Fruit fly (Drosophila melanogaster) whole organism, wandering third instar larva: Measurements from ENCODE around the gene Acer.
A peak's percentile ranks its signal among the peaks of the same experiment; 100 is the strongest.

ENCODE experiments used
- Abd-B ChIP-seq: fragments of >200 bp; optimal IDR thresholded peaks from 2 replicates; lab custom pipeline; 2017; ENCODE audit warnings: missing biosample characterization, missing genetic modification characterization
- CG9705 ChIP-seq: fragments of 200-800 bp; sonication (Bioruptor generic); optimal IDR thresholded peaks from 2 replicates; lab custom pipeline; 2018; ENCODE audit warnings: missing biosample characterization, mild to moderate bottlenecking, missing genetic modification characterization
- CrebA ChIP-seq: fragments of 200-800 bp; sonication (Bioruptor generic); optimal IDR thresholded peaks from 2 replicates; lab custom pipeline; 2016; ENCODE audit warnings: missing biosample characterization, mild to moderate bottlenecking, missing genetic modification characterization, borderline replicate concordance
- Dfd ChIP-seq: fragments of >200 bp; optimal IDR thresholded peaks from 2 replicates; lab custom pipeline; 2017; ENCODE audit warnings: missing biosample characterization, missing genetic modification characterization
- Dif ChIP-seq: fragments of 200-275, 200-300 bp; sonication (Bioruptor generic); optimal IDR thresholded peaks from 2 replicates; lab custom pipeline; 2018; ENCODE audit warnings: missing biosample characterization, missing genetic modification characterization; ENCODE audit not compliant: partially characterized antibody
- GATAd ChIP-seq: sonication (Bioruptor generic); optimal IDR thresholded peaks from 2 replicates; lab custom pipeline; 2016; ENCODE audit warnings: missing biosample characterization, missing genetic modification characterization
- HLH106 ChIP-seq: fragments of 200-800 bp; optimal IDR thresholded peaks from 3 replicates; lab custom pipeline; 2019; ENCODE audit warnings: missing biosample characterization, mild to moderate bottlenecking, missing genetic modification characterization, moderate library complexity
- Hnf4 ChIP-seq: fragments of 200-800 bp; sonication (Bioruptor generic); optimal IDR thresholded peaks from 2 replicates; lab custom pipeline; 2016; ENCODE audit warnings: missing biosample characterization, mild to moderate bottlenecking, missing genetic modification characterization
- Hr78 ChIP-seq: fragments of >200 bp; optimal IDR thresholded peaks from 2 replicates; lab custom pipeline; 2017; ENCODE audit warnings: missing biosample characterization, missing genetic modification characterization
- Hr83 ChIP-seq: fragments of 200-300 bp; sonication (Bioruptor generic); optimal IDR thresholded peaks from 2 replicates; lab custom pipeline; 2016; ENCODE audit warnings: missing biosample characterization, mild to moderate bottlenecking, missing genetic modification characterization, moderate library complexity; ENCODE audit not compliant: poor library complexity, severe bottlenecking
- Jra ChIP-seq: sonication (Bioruptor generic); optimal IDR thresholded peaks from 2 replicates; lab custom pipeline; 2016; ENCODE audit warnings: missing biosample characterization, missing genetic modification characterization
- Mio ChIP-seq: sonication (Bioruptor generic); optimal IDR thresholded peaks from 2 replicates; lab custom pipeline; 2016; ENCODE audit warnings: missing biosample characterization, missing genetic modification characterization
- OdsH ChIP-seq: fragments of 200-800 bp; sonication (Bioruptor generic); optimal IDR thresholded peaks from 2 replicates; lab custom pipeline; 2016; ENCODE audit warnings: missing biosample characterization, mild to moderate bottlenecking, missing genetic modification characterization
- Sp1 ChIP-seq: fragments of 200-800 bp; sonication (Bioruptor generic); optimal IDR thresholded peaks from 3 replicates; lab custom pipeline; 2019; ENCODE audit warnings: missing biosample characterization, mild to moderate bottlenecking, missing genetic modification characterization, moderate library complexity
- Vsx2 ChIP-seq: fragments of 200-300, 225-300 bp; sonication (Bioruptor generic); optimal IDR thresholded peaks from 2 replicates; lab custom pipeline; 2018; ENCODE audit warnings: missing biosample characterization, missing genetic modification characterization; ENCODE audit not compliant: partially characterized antibody
- br ChIP-seq: fragments of 200-800 bp; sonication (Bioruptor generic); optimal IDR thresholded peaks from 2 replicates; lab custom pipeline; 2016; ENCODE audit warnings: missing biosample characterization, missing genetic modification characterization
- dl ChIP-seq, 2 experiments: fragments of 175-275, 200-275 bp in 1 of 2; fragments of 200-275 bp in 1 of 2; sonication (Bioruptor generic); optimal IDR thresholded peaks; lab custom pipeline; 2018; ENCODE audit warnings: mild to moderate bottlenecking in 2 of 2, missing biosample characterization in 2 of 2, missing genetic modification characterization in 2 of 2, moderate library complexity in 2 of 2; ENCODE audit not compliant: partially characterized antibody in 2 of 2, insufficient read depth in 1 of 2
- dmrt93B ChIP-seq: fragments of 200-800 bp; sonication (Bioruptor generic); optimal IDR thresholded peaks from 2 replicates; lab custom pipeline; 2018; ENCODE audit warnings: missing biosample characterization, mild to moderate bottlenecking, missing genetic modification characterization
- dsf ChIP-seq: sonication (Bioruptor generic); optimal IDR thresholded peaks from 2 replicates; lab custom pipeline; 2016; ENCODE audit warnings: missing biosample characterization, missing genetic modification characterization, borderline replicate concordance
- ey ChIP-seq: fragments of 200-800 bp; sonication (Bioruptor generic); optimal IDR thresholded peaks from 2 replicates; lab custom pipeline; 2016; ENCODE audit warnings: missing biosample characterization, missing genetic modification characterization
- foxo ChIP-seq, 2 experiments: fragments of 200-800 bp; sonication (Bioruptor generic); optimal IDR thresholded peaks; 2 replicates in 1 of 2; 3 replicates in 1 of 2; lab custom pipeline; 2016 to 2017; ENCODE audit warnings: missing biosample characterization in 2 of 2, missing genetic modification characterization in 2 of 2
- fru ChIP-seq: fragments of 200-800 bp; sonication (Bioruptor generic); optimal IDR thresholded peaks from 3 replicates; lab custom pipeline; 2016; ENCODE audit warnings: missing biosample characterization, mild to moderate bottlenecking, missing genetic modification characterization
- h ChIP-seq: fragments of 200-800 bp; sonication (Bioruptor generic); optimal IDR thresholded peaks from 3 replicates; lab custom pipeline; 2016; ENCODE audit warnings: missing biosample characterization, mild to moderate bottlenecking, missing genetic modification characterization
- jim ChIP-seq: fragments of 175-275, 200-325 bp; sonication (Bioruptor generic); optimal IDR thresholded peaks from 2 replicates; lab custom pipeline; 2016; ENCODE audit warnings: missing biosample characterization, mild to moderate bottlenecking, missing genetic modification characterization
- pan ChIP-seq: fragments of >200 bp; optimal IDR thresholded peaks from 2 replicates; lab custom pipeline; 2017
- psq ChIP-seq: fragments of 200-800 bp; sonication (Bioruptor generic); optimal IDR thresholded peaks from 3 replicates; lab custom pipeline; 2017; ENCODE audit warnings: missing biosample characterization, mild to moderate bottlenecking, missing genetic modification characterization, moderate library complexity
- rgr ChIP-seq: fragments of 200-800 bp; sonication (Bioruptor generic); optimal IDR thresholded peaks from 3 replicates; lab custom pipeline; 2016; ENCODE audit warnings: missing biosample characterization, mild to moderate bottlenecking, missing genetic modification characterization
- sage ChIP-seq: fragments of 200-800 bp; sonication (Bioruptor generic); optimal IDR thresholded peaks from 2 replicates; lab custom pipeline; 2016; ENCODE audit warnings: missing biosample characterization, mild to moderate bottlenecking, missing genetic modification characterization
- sv ChIP-seq: fragments of 200-800 bp; sonication (Bioruptor generic); optimal IDR thresholded peaks from 3 replicates; lab custom pipeline; 2016; ENCODE audit warnings: missing biosample characterization, missing genetic modification characterization
- tai ChIP-seq: sonication (Bioruptor generic); optimal IDR thresholded peaks from 2 replicates; lab custom pipeline; 2016; ENCODE audit warnings: missing biosample characterization, missing genetic modification characterization
- usp ChIP-seq: fragments of >200 bp; optimal IDR thresholded peaks from 2 replicates; lab custom pipeline; 2017; ENCODE audit warnings: missing biosample characterization, missing genetic modification characterization
- woc ChIP-seq: sonication (Bioruptor generic); optimal IDR thresholded peaks from 2 replicates; lab custom pipeline; 2016; ENCODE audit warnings: missing biosample characterization, mild to moderate bottlenecking, missing genetic modification characterization

The Acer gene

dm6 chr2L:8553789-8554626 is 32.3 kb downstream of the Acer start:
- TF ChIP-seq Sp1 (peak; percentile 8), sage (GFP tag; lab: Kevin White, UChicago) (no peak), dmrt93B (GFP tag; lab: Kevin White, UChicago) (no peak), CrebA (no peak), foxo (GFP tag; optimal IDR thresholded peaks at IDR 0.05; lab: Kevin White, UChicago) (peak in 1 of 2 experiments; percentile 27), HLH106 (tag; lab: Kevin White, UChicago) (peak; percentile 28), Hnf4 (GFP tag; lab: Kevin White, UChicago) (peak; percentile 17), br (GFP tag; lab: Kevin White, UChicago) (peak; percentile 36), Jra (GFP tag; lab: Kevin White, UChicago) (no peak), Vsx2 (GFP tag; lab: Kevin White, UChicago) (no peak), rgr (peak; percentile 59), psq (peak; percentile 51), fru (GFP tag; lab: Kevin White, UChicago) (peak; percentile 70), h (peak; percentile 45), ey (GFP tag; lab: Kevin White, UChicago) (peak; percentile 45)
- TF ChIP-seq, all 38 proteins: peak for 10

dm6 chr2L:8556207-8556606 is 34.5 kb downstream of the Acer start:
- TF ChIP-seq Dif: no peak
- TF ChIP-seq sv: no peak
- no peak for TF ChIP-seq br (GFP tag; lab: Kevin White, UChicago)
- no peak for TF ChIP-seq dl (GFP tag; optimal IDR thresholded peaks at IDR 0.05; lab: Kevin White, UChicago; ENCODE audit: insufficient read depth in 1 of 2, partially characterized antibody in 2 of 2)
- no peak for TF ChIP-seq CG9705
- TF ChIP-seq jim: no peak
- no peak for TF ChIP-seq foxo (GFP tag; optimal IDR thresholded peaks at IDR 0.05; lab: Kevin White, UChicago)
- TF ChIP-seq, all 38 proteins: peak for 0

- no peak for TF ChIP-seq sv
Measured at dm6 chr2L:8570408-8571072, 48.8 kb downstream of the Acer start.

dm6 chr2L:8572900-8573299 is 51.2 kb downstream of the Acer start:
- TF ChIP-seq woc (GFP tag; lab: Kevin White, UChicago): peak; percentile 15
- TF ChIP-seq Sp1: peak; percentile 42
- TF ChIP-seq Dif: no peak
- TF ChIP-seq fru (GFP tag; lab: Kevin White, UChicago): peak; percentile 54
- no peak for TF ChIP-seq jim
- TF ChIP-seq ey (GFP tag; lab: Kevin White, UChicago): peak; percentile 35
- peak; percentile 18 for TF ChIP-seq psq
- no peak for TF ChIP-seq GATAd (GFP tag; lab: Kevin White, UChicago)
- TF ChIP-seq usp (GFP tag; lab: Kevin White, UChicago): no peak
- TF ChIP-seq rgr: peak; percentile 51
- TF ChIP-seq Hnf4 (GFP tag; lab: Kevin White, UChicago): peak; percentile 16
- peak; percentile 34 for TF ChIP-seq OdsH (GFP tag; lab: Kevin White, UChicago)
- TF ChIP-seq br (GFP tag; lab: Kevin White, UChicago): peak; percentile 55
- peak; percentile 53 for TF ChIP-seq h
- TF ChIP-seq foxo (GFP tag; optimal IDR thresholded peaks at IDR 0.05; lab: Kevin White, UChicago): peak in 1 of 2 experiments; percentile 57

dm6 chr2L:8574258-8574657 is 52.5 kb downstream of the Acer start:
- TF ChIP-seq ey (GFP tag; lab: Kevin White, UChicago) (no peak), GATAd (GFP tag; lab: Kevin White, UChicago) (no peak), Hr78 (GFP tag; lab: Kevin White, UChicago) (no peak), dmrt93B (GFP tag; lab: Kevin White, UChicago) (no peak), CrebA (no peak), foxo (GFP tag; optimal IDR thresholded peaks at IDR 0.05; lab: Kevin White, UChicago) (peak in 1 of 2 experiments; percentile 3), tai (GFP tag; lab: Kevin White, UChicago) (no peak), sage (GFP tag; lab: Kevin White, UChicago) (no peak), Vsx2 (GFP tag; lab: Kevin White, UChicago) (no peak), pan (lab: Kevin White, UChicago) (no peak), Dfd (GFP tag; lab: Kevin White, UChicago) (no peak), Mio (no peak), Jra (GFP tag; lab: Kevin White, UChicago) (no peak), OdsH (GFP tag; lab: Kevin White, UChicago) (peak; percentile 29), Hr83 (GFP tag; lab: Kevin White, UChicago) (no peak), HLH106 (tag; lab: Kevin White, UChicago) (peak; percentile 15), Sp1 (peak; percentile 19), Abd-B (GFP tag; lab: Kevin White, UChicago) (no peak), Dif (no peak), dsf (GFP tag; lab: Kevin White, UChicago) (no peak)
